Fruit fly (Drosophila melanogaster): ENCODE data around the gene CG33773.

dm6 chr3R:31045005-31045404 is 9.9 kb downstream of the CG33773 start, which contains the start of gene CG33920:
- TF ChIP-seq salr (GFP tag; optimal IDR thresholded peaks at IDR 0.05), result no peak
- TF ChIP-seq CG8319 (GFP tag; optimal IDR thresholded peaks at IDR 0.05), result no peak

Measured in whole organism, prepupa.